Fruit fly (Drosophila melanogaster) Kc167 (cell line): ENCODE measurements around the gene CCT2.

Source experiments
- Myc ChIP-seq: fragments of >200 bp; optimal IDR thresholded peaks from 2 replicates; lab custom pipeline; 2017; ENCODE audit warnings: missing external identifiers
- Sin3A ChIP-seq: fragments of >200 bp; optimal IDR thresholded peaks from 2 replicates; lab custom pipeline; 2018; ENCODE audit warnings: missing external identifiers
- h ChIP-seq: fragments of >200 bp; optimal IDR thresholded peaks from 3 replicates; lab custom pipeline; 2018; ENCODE audit warnings: missing external identifiers
- insv ChIP-seq: fragments of >200 bp; optimal IDR thresholded peaks from 3 replicates; lab custom pipeline; 2018; ENCODE audit warnings: missing external identifiers
- psq ChIP-seq: fragments of >200 bp; optimal IDR thresholded peaks from 2 replicates; lab custom pipeline; 2017; ENCODE audit warnings: missing external identifiers
- ttk ChIP-seq: sonication (Bioruptor generic); optimal IDR thresholded peaks from 2 replicates; lab custom pipeline; 2017; ENCODE audit warnings: missing external identifiers

CCT2 gene

dm6 chrX:9106212-9106774 lies 17.0 kb downstream of the CCT2 start, which contains the start of gene Bx42:
Gene Bx42, minus strand, starts transcription at chrX:9106604.
- TF ChIP-seq psq (no peak), insv (lab: Kevin White, UChicago) (no peak), ttk (lab: Kevin White, UChicago) (no peak), Myc (lab: Kevin White, UChicago) (no peak), h (lab: Kevin White, UChicago) (no peak), Sin3A (lab: Kevin White, UChicago) (no peak)

DNA sequence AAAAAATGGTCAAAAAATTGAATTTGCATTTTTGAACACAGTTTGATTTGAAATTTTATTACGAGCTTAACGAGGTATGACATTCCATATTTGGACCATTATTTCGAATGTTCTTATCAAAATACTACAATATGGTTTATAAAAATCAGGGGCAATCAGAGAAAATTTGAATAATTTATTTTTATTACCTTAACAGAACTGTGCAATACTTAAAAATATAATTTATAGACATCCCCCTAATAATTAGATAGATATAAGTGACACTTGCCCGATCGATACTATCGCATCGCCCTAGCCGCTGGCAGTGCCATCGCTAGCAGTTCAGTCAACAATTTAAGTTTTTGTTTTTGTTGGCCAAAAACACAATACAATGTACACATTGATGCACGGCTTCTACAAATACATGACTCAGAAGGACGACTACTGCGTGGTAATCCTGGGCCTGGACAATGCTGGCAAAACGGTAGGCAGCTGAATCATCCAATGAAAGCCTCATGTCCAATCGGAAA lies 17.5 kb downstream of the CCT2 start, which contains the start of gene Arfrp1:
TSS of gene Arfrp1 (plus strand) at position 295 of the 509 bp plus-strand sequence.
- no peak for TF ChIP-seq psq
- no peak for TF ChIP-seq h (lab: Kevin White, UChicago)
- no peak for TF ChIP-seq insv (lab: Kevin White, UChicago)
- TF ChIP-seq Myc (lab: Kevin White, UChicago) = no peak
- TF ChIP-seq Sin3A (lab: Kevin White, UChicago) = no peak
- TF ChIP-seq ttk (lab: Kevin White, UChicago) = no peak

dm6 chrX:9108387-9108786 lies 19.1 kb downstream of the CCT2 start, which contains the start of gene AP-1gamma:
Gene AP-1gamma, plus strand, starts transcription at chrX:9108691.
- no peak for TF ChIP-seq Myc (lab: Kevin White, UChicago)
- TF ChIP-seq ttk (lab: Kevin White, UChicago) = no peak
- TF ChIP-seq insv (lab: Kevin White, UChicago) = no peak
- no peak for TF ChIP-seq psq

DNA sequence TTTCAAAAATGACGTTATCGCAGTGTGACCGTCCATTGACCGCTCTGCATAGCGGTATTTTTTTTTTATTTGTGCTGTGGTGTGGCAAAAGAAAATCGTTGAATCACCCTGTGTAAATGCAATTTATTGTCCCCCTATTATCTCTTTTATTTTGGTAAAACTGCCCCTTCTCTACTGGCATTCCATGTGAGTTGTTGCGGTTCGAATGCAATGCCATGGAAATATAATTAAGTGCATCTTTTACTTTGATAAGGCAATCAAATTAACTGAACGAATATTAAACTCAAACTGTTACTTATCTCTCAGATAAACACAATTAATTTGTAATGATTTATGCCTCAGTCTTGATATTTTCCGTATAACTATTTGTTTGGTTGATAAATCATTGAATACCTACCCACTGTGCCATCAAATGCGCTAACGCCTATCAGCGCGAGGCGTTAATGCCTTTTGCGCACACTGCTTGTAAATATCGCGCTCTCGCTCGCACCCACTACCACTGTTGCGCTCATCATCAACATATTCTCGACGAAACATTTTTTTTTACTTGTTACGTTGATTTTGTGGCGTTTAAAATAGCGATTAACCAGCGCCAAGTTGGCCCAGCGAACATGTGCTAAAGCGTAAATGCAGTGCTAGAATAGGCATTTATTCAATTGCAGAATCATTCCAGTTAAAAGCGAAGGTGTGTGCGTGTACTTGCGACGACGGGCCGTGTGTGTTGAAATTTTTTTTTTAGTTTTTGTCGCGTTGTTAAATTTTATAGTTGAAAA lies 19.9 kb downstream of the CCT2 start:
- TF ChIP-seq ttk (lab: Kevin White, UChicago) = no peak
- no peak for TF ChIP-seq insv (lab: Kevin White, UChicago)
- no peak for TF ChIP-seq Myc (lab: Kevin White, UChicago)
- no peak for TF ChIP-seq h (lab: Kevin White, UChicago)
- no peak for TF ChIP-seq Sin3A (lab: Kevin White, UChicago)
- TF ChIP-seq psq = no peak

- TF ChIP-seq Myc (lab: Kevin White, UChicago) = no peak
- TF ChIP-seq h (lab: Kevin White, UChicago) = no peak
- no peak for TF ChIP-seq psq
- TF ChIP-seq Sin3A (lab: Kevin White, UChicago) = no peak
- no peak for TF ChIP-seq ttk (lab: Kevin White, UChicago)
- no peak for TF ChIP-seq insv (lab: Kevin White, UChicago)
Observed at dm6 chrX:9110155-9110909, 21.0 kb downstream of the CCT2 start.

- TF ChIP-seq Sin3A (lab: Kevin White, UChicago) = no peak
- no peak for TF ChIP-seq h (lab: Kevin White, UChicago)
- no peak for TF ChIP-seq Myc (lab: Kevin White, UChicago)
- no peak for TF ChIP-seq psq
- no peak for TF ChIP-seq ttk (lab: Kevin White, UChicago)
- TF ChIP-seq insv (lab: Kevin White, UChicago) = no peak
Observed at dm6 chrX:9117831-9118230, 28.5 kb downstream of the CCT2 start.

- TF ChIP-seq Sin3A (lab: Kevin White, UChicago) (no peak), Myc (lab: Kevin White, UChicago) (no peak), ttk (lab: Kevin White, UChicago) (no peak), h (lab: Kevin White, UChicago) (no peak), psq (no peak), insv (lab: Kevin White, UChicago) (no peak)
Observed at dm6 chrX:9118961-9119633, 29.8 kb downstream of the CCT2 start.

DNA sequence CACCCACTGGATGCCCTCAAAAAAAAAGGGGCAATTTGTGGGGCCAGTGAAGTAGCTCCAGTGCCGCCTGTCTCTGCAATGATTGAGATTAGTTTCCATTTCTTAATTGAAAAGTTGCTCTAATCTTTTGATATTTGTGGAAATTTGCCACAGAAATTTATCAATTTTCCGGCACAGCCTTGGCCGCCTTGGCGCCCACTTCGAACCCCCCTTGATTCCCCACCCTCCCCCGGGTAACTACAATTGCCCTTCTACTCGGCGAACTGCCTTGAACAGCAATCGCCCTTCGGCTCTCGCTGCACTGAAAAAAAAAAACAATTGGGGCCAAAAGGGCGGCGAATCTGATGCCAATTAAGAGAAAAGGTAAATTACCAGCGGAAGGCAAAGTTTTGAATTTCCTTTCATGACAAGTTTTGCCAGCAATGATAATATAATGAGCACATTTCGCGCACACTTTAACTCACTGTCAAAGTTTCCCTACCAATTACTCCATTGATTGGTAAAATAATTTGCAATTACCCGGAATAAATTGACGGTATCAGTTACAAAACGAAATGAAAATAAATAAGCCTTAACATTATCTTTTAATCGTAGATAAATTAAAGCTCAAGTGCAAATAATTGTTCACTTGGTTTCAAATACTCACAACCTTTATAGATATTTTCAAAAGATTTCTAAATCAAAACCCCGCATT lies 30.5 kb downstream of the CCT2 start:
- no peak for TF ChIP-seq Sin3A (lab: Kevin White, UChicago)
- TF ChIP-seq ttk (lab: Kevin White, UChicago) = no peak
- TF ChIP-seq psq = no peak
- no peak for TF ChIP-seq Myc (lab: Kevin White, UChicago)
- no peak for TF ChIP-seq insv (lab: Kevin White, UChicago)
- TF ChIP-seq h (lab: Kevin White, UChicago) = no peak

dm6 chrX:9120828-9121754 lies 31.8 kb downstream of the CCT2 start:
- TF ChIP-seq insv (lab: Kevin White, UChicago) = no peak
- no peak for TF ChIP-seq psq
- TF ChIP-seq Sin3A (lab: Kevin White, UChicago) = no peak
- TF ChIP-seq ttk (lab: Kevin White, UChicago) = no peak
- TF ChIP-seq h (lab: Kevin White, UChicago) = no peak
- TF ChIP-seq Myc (lab: Kevin White, UChicago) = no peak
